Fruit fly (Drosophila melanogaster): ENCODE measurements around the gene Reph.

Reph gene

DNA sequence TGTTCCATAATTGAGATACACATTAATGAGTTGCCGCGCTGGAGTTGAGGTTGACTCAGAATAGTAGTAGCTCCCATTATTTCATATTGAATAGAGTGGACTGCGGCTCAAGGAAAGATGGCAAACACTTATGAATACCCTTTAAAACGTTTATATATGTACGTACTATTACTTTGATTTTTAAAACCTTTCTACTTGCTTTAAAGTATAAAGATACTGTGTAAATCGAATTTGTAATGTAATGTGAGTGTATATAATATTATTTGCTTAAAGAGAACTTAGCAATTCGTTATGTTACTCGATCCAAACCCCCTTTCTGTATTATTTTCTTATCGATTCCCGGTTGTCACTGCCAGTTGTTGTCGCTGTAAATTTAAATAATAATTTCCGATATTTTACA lies 48.0 kb downstream of the Reph start (continued):
- peak in 1 of 2 experiments; percentile 41 for TF ChIP-seq Hr51 (GFP tag; optimal IDR thresholded peaks at IDR 0.05)
- peak; percentile 45 for TF ChIP-seq nerfin-1 (tag; optimal IDR thresholded peaks at IDR 0.05)
- TF ChIP-seq bsh (GFP tag; optimal IDR thresholded peaks at IDR 0.05): peak in 1 of 2 experiments; percentile 84
- peak; percentile 59 for TF ChIP-seq Oli (tag; optimal IDR thresholded peaks at IDR 0.05)
- TF ChIP-seq Hr78 (GFP tag; optimal IDR thresholded peaks at IDR 0.05): peak in 1 of 2 experiments; percentile 24
- TF ChIP-seq CG14710 (tag; optimal IDR thresholded peaks at IDR 0.05): peak; percentile 61
- TF ChIP-seq CG13287 (GFP tag; IDR thresholded peaks at IDR 0.05; ENCODE audit: partially characterized antibody): no peak
- no peak for TF ChIP-seq CG8478 (optimal IDR thresholded peaks at IDR 0.05)
- TF ChIP-seq croc (GFP tag; conservative IDR thresholded peaks at IDR 0.05): peak; percentile 56; the same call in 2 of the 3 replicates
- TF ChIP-seq sqz (GFP tag; optimal IDR thresholded peaks at IDR 0.05): no peak
- peak; percentile 16 for TF ChIP-seq tin (GFP tag; optimal IDR thresholded peaks at IDR 0.05)
- no peak for TF ChIP-seq CG10959 (GFP tag; IDR thresholded peaks at IDR 0.05)
- no peak for TF ChIP-seq CG8281 (tag; optimal IDR thresholded peaks at IDR 0.05)
- TF ChIP-seq CG11093 (GFP tag; IDR thresholded peaks at IDR 0.05): 0 out of 3 replicates have a peak, but pooled peaks have one; percentile 32
- TF ChIP-seq CG8924 (tag; optimal IDR thresholded peaks at IDR 0.05): peak; percentile 54
- no peak for TF ChIP-seq CkIIα-i1 (GFP tag; IDR thresholded peaks at IDR 0.05)
- no peak for TF ChIP-seq CG10147 (GFP tag; optimal IDR thresholded peaks at IDR 0.05)
- TF ChIP-seq lola (GFP tag; optimal IDR thresholded peaks at IDR 0.05): peak in 1 of 3 experiments; percentile 72
- TF ChIP-seq row (GFP tag; IDR thresholded peaks at IDR 0.05): peak; percentile 44; the same call in 2 of the 3 replicates
- TF ChIP-seq Ssrp (tag; optimal IDR thresholded peaks at IDR 0.05): peak; percentile 53
- peak; percentile 9 for TF ChIP-seq twi (tag; optimal IDR thresholded peaks at IDR 0.05)
- TF ChIP-seq D (optimal IDR thresholded peaks at IDR 0.05): no peak
- TF ChIP-seq D (GFP tag; optimal IDR thresholded peaks at IDR 0.05): peak; percentile 42
- peak; percentile 63 for TF ChIP-seq CG7839 (tag; optimal IDR thresholded peaks at IDR 0.05)
- TF ChIP-seq CG10267 (tag; optimal IDR thresholded peaks at IDR 0.05): peak; percentile 63
- TF ChIP-seq CG30403 (GFP tag; optimal IDR thresholded peaks at IDR 0.05): peak; percentile 29
- peak; percentile 11 for TF ChIP-seq Med (GFP tag)
- peak; percentile 15 for TF ChIP-seq az2 (GFP tag; optimal IDR thresholded peaks at IDR 0.05)
- no peak for TF ChIP-seq CG11695 (GFP tag; IDR thresholded peaks at IDR 0.05)
- TF ChIP-seq Camta (GFP tag; optimal IDR thresholded peaks at IDR 0.05): peak; percentile 4
- TF ChIP-seq Xbp1 (GFP tag; optimal IDR thresholded peaks at IDR 0.05): peak; percentile 9
- TF ChIP-seq slou (GFP tag; optimal IDR thresholded peaks at IDR 0.05): no peak
- TF ChIP-seq fd96Cb (tag; optimal IDR thresholded peaks at IDR 0.05): peak; percentile 65
- peak; percentile 57 for TF ChIP-seq CG12391 (tag; optimal IDR thresholded peaks at IDR 0.05)
- TF ChIP-seq ci (GFP tag; IDR thresholded peaks at IDR 0.05): peak; percentile 74; the same call in 2 of the 3 replicates
- TF ChIP-seq CG3407 (GFP tag; optimal IDR thresholded peaks at IDR 0.05): peak; percentile 30
- TF ChIP-seq al (GFP tag; IDR thresholded peaks at IDR 0.05): no peak
- TF ChIP-seq Rfx (GFP tag; IDR thresholded peaks at IDR 0.05): no peak
- TF ChIP-seq CG34422 (GFP tag; IDR thresholded peaks at IDR 0.05): peak; percentile 21; the same call in 1 of the 3 replicates
- TF ChIP-seq CG4820 (GFP tag; optimal IDR thresholded peaks at IDR 0.05): peak; percentile 9
- TF ChIP-seq Vsx1 (GFP tag; optimal IDR thresholded peaks at IDR 0.05): peak; percentile 15
- peak; percentile 78 for TF ChIP-seq CG15601 (tag; optimal IDR thresholded peaks at IDR 0.05)
- TF ChIP-seq vvl (GFP tag; IDR thresholded peaks at IDR 0.05): peak; percentile 42; the same call in 1 of the 2 replicates
- TF ChIP-seq CrebB (tag; optimal IDR thresholded peaks at IDR 0.05): no peak
- TF ChIP-seq grau (tag; optimal IDR thresholded peaks at IDR 0.05): peak; percentile 54
- peak; percentile 40 for TF ChIP-seq Asciz (GFP tag; optimal IDR thresholded peaks at IDR 0.05)
- peak; percentile 89 for TF ChIP-seq sens (GFP tag)
- peak; percentile 97 for TF ChIP-seq D19A (tag; optimal IDR thresholded peaks at IDR 0.05)
- peak; percentile 19 for TF ChIP-seq CG2202 (tag; optimal IDR thresholded peaks at IDR 0.05)
- TF ChIP-seq CG1529 (GFP tag; optimal IDR thresholded peaks at IDR 0.05): peak; percentile 42
